Fruit fly (Drosophila melanogaster) whole organism, embryonic: Measurements from ENCODE around the gene CG11698.

Experiments
- Atf6 ChIP-seq: fragments of 200-800 bp; sonication (Bioruptor generic); IDR thresholded peaks from 2 replicates; pipeline ENCODE4 v1.3.6; 2022; ENCODE audit warnings: missing biosample characterization, missing genetic modification characterization
- Awh ChIP-seq: fragments of 200-800 bp; sonication (Bioruptor generic); IDR thresholded peaks from 2 replicates; pipeline ENCODE4, ENCODE4 v1.3.6; 2022; ENCODE audit warnings: missing biosample characterization, missing genetic modification characterization
- Bdp1 ChIP-seq: fragments of 200-800 bp; sonication (Bioruptor generic); optimal IDR thresholded peaks from 3 replicates; lab custom pipeline; 2016; ENCODE audit warnings: missing biosample characterization, missing genetic modification characterization
- Blimp-1 ChIP-seq: fragments of 200-800 bp; sonication (Bioruptor generic); optimal IDR thresholded peaks from 3 replicates; lab custom pipeline; 2018; ENCODE audit warnings: missing biosample characterization, missing genetic modification characterization, mild to moderate bottlenecking, moderate library complexity, missing genetic modification reagents
- CG11247 ChIP-seq: fragments of 200-800 bp; sonication (Bioruptor generic); IDR thresholded peaks from 2 replicates; pipeline ENCODE4 v1.3.6; 2022; ENCODE audit warnings: missing biosample characterization, missing genetic modification characterization
- CG15601 ChIP-seq: fragments of 200-800 bp; sonication (Bioruptor generic); optimal IDR thresholded peaks from 3 replicates; lab custom pipeline; 2019; ENCODE audit warnings: missing biosample characterization, mild to moderate bottlenecking, missing genetic modification characterization, moderate library complexity
- CG17359 ChIP-seq: fragments of 200-800 bp; sonication (Bioruptor generic); optimal IDR thresholded peaks from 3 replicates; lab custom pipeline; 2018; ENCODE audit warnings: missing biosample characterization, mild to moderate bottlenecking, missing genetic modification characterization, moderate library complexity
- CG17361 ChIP-seq: fragments of 200-800 bp; sonication (Bioruptor generic); IDR thresholded peaks from 3 replicates; pipeline ENCODE4 v1.3.6; 2022; ENCODE audit warnings: missing biosample characterization, missing genetic modification characterization
- CG31388 ChIP-seq: fragments of 200-800 bp; sonication (Bioruptor generic); optimal IDR thresholded peaks from 2 replicates; lab custom pipeline; 2016; ENCODE audit warnings: missing biosample characterization, missing genetic modification characterization
- CG33213 ChIP-seq: fragments of 200-800 bp; sonication (Bioruptor generic); optimal IDR thresholded peaks from 3 replicates; lab custom pipeline; 2016; ENCODE audit warnings: missing biosample characterization, missing genetic modification characterization
- Dip3 ChIP-seq: fragments of 200-800 bp; sonication (Bioruptor generic); optimal IDR thresholded peaks from 3 replicates; lab custom pipeline; 2016; ENCODE audit warnings: missing biosample characterization, missing genetic modification characterization
- TFAM ChIP-seq: fragments of 200-800 bp; sonication (Bioruptor generic); optimal IDR thresholded peaks from 2 replicates; lab custom pipeline; 2017; ENCODE audit warnings: missing biosample characterization, missing genetic modification characterization, inconsistent platforms
- ken ChIP-seq: fragments of 200-800 bp; sonication (Bioruptor generic); IDR thresholded peaks from 3 replicates; pipeline ENCODE4 v1.3.6; 2022; ENCODE audit warnings: missing biosample characterization, missing genetic modification characterization
- z ChIP-seq: fragments of 200-800 bp; sonication (Bioruptor generic); IDR thresholded peaks from 3 replicates; pipeline ENCODE4 v1.3.6; 2022; ENCODE audit warnings: missing biosample characterization, missing genetic modification characterization

DNA sequence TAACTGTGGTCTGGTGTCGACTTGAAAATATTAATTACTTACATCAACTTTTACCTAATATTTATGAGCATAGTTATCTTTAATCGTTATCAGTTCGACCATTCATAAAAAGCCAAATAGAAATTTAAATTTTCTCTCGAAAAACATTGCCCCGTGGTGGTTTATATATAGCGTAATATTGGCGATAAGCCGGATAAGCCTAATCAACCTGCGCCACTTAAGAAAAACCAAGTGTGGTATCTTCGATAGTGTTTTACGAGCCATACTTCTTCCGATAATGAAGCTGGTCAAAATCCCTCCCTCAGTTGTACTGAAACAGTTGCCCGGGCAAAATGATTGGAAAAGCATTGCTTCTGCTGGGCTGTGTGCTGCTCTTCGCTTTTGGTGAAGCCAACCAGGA is 20.0 kb upstream of the CG11698 start, which contains the start of gene CG31463:
- TF ChIP-seq Atf6 (no peak), CG15601 (tag; lab: Kevin White, UChicago) (no peak), TFAM (GFP tag; lab: Kevin White, UChicago) (no peak), CG11247 (GFP tag; lab: Robert Waterston, UW) (no peak), CG31388 (no peak), Bdp1 (no peak), CG17361 (GFP tag; lab: Robert Waterston, UW) (no peak), Dip3 (GFP tag; lab: Kevin White, UChicago) (no peak), z (GFP tag; lab: Robert Waterston, UW) (no peak), ken (GFP tag; lab: Robert Waterston, UW) (no peak), CG33213 (GFP tag; lab: Kevin White, UChicago) (no peak), Blimp-1 (GFP tag; lab: Kevin White, UChicago) (no peak), Awh (GFP tag; lab: Robert Waterston, UW) (no peak), CG17359 (tag; lab: Kevin White, UChicago) (no peak)
